Worm (Caenorhabditis elegans) whole organism, late embryonic: ENCODE results near the gene Y42G9A.3.

Source experiments
- K02D7.2 ChIP-seq: sonication (generic microtip); optimal IDR thresholded peaks from 2 replicates; lab custom pipeline; 2017; ENCODE audit warnings: mild to moderate bottlenecking, missing genetic modification characterization, missing compliant biosample characterization
- ama-1 ChIP-seq: fragments of 150-350 bp; optimal IDR thresholded peaks from 2 replicates; lab custom pipeline; 2014
- che-1 ChIP-seq: sonication (generic microtip); optimal IDR thresholded peaks from 2 replicates; lab custom pipeline; 2016; ENCODE audit warnings: mild to moderate bottlenecking, missing genetic modification characterization, missing compliant biosample characterization
- dmd-4 ChIP-seq: sonication (generic microtip); optimal IDR thresholded peaks from 2 replicates; lab custom pipeline; 2016; ENCODE audit warnings: borderline replicate concordance, missing genetic modification characterization, missing compliant biosample characterization
- hlh-30 ChIP-seq: sonication (generic microtip); optimal IDR thresholded peaks from 2 replicates; lab custom pipeline; 2017; ENCODE audit warnings: antibody characterized with exemption, missing genetic modification characterization, missing compliant biosample characterization; ENCODE audit not compliant: insufficient read depth
- nfya-1 ChIP-seq: sonication (generic microtip); optimal IDR thresholded peaks from 2 replicates; lab custom pipeline; 2017; ENCODE audit warnings: missing genetic modification characterization, mild to moderate bottlenecking, missing compliant biosample characterization, antibody characterized with exemption, moderate library complexity
- nhr-11 ChIP-seq: fragments of 150-350 bp; optimal IDR thresholded peaks from 2 replicates; lab custom pipeline; 2014; ENCODE audit warnings: missing biosample characterization, missing genetic modification characterization
- pha-2 ChIP-seq: sonication (generic microtip); optimal IDR thresholded peaks from 2 replicates; lab custom pipeline; 2017; ENCODE audit warnings: mild to moderate bottlenecking, missing genetic modification characterization, missing compliant biosample characterization
- pha-4 ChIP-seq: fragments of 150-350 bp; optimal IDR thresholded peaks from 2 replicates; lab custom pipeline; 2018; ENCODE audit warnings: missing biosample characterization, missing genetic modification reagents, missing genetic modification characterization
- ref-2 ChIP-seq: sonication (generic microtip); optimal IDR thresholded peaks from 2 replicates; lab custom pipeline; 2016; ENCODE audit warnings: missing genetic modification characterization, missing compliant biosample characterization
- sox-4 ChIP-seq: sonication (generic microtip); optimal IDR thresholded peaks from 2 replicates; lab custom pipeline; 2017; ENCODE audit warnings: mild to moderate bottlenecking, missing genetic modification characterization, inconsistent platforms, missing compliant biosample characterization
- unc-55 ChIP-seq: sonication (generic microtip); optimal IDR thresholded peaks from 2 replicates; lab custom pipeline; 2017; ENCODE audit warnings: missing biosample characterization, missing genetic modification reagents, missing genetic modification characterization
- unc-86 ChIP-seq: sonication (generic microtip); optimal IDR thresholded peaks from 2 replicates; lab custom pipeline; 2016; ENCODE audit warnings: missing genetic modification characterization, missing compliant biosample characterization

DNA sequence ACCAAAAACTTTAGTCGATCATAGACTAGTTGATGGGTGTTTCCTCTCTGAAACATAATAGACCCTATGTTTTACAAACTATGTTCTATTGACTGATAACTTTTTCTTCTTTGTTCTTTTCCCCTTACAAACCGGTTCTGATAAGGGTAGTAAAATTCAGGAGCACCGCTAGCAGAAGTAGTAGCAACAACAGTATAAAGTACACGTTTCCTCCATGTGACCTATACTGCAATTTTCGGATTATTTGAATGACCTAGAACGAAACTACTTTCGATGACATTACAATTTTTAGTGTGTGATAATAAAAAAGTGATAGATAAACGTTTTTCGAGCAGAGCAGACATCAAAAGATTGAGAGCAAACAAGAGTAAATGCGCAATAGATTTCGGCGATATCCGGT, 34.2 kb downstream of the Y42G9A.3 start:
- TF ChIP-seq nfya-1 (tag; lab: Kevin White, UChicago), result no peak
- no peak for TF ChIP-seq unc-86
- TF ChIP-seq che-1 (tag; lab: Kevin White, UChicago), result no peak
- no peak for TF ChIP-seq pha-4 (tag; lab: Kevin White, UChicago)
- no peak for TF ChIP-seq dmd-4 (tag; lab: Kevin White, UChicago)
- no peak for TF ChIP-seq hlh-30 (tag; lab: Kevin White, UChicago)
- no peak for TF ChIP-seq ama-1 (lab: Kevin White, UChicago)
- TF ChIP-seq unc-55 (GFP tag; lab: Kevin White, UChicago), result no peak
- TF ChIP-seq sox-4 (tag; lab: Kevin White, UChicago), result no peak
- TF ChIP-seq nhr-11 (tag; lab: Kevin White, UChicago), result no peak
- no peak for TF ChIP-seq pha-2
- no peak for TF ChIP-seq ref-2 (tag; lab: Kevin White, UChicago)
- no peak for TF ChIP-seq K02D7.2 (tag; lab: Kevin White, UChicago)
